Fruit fly (Drosophila melanogaster) whole organism, embryonic: Measurements from ENCODE around the gene Ttc19.

Experiments used
- Adf1 ChIP-seq: fragments of 200-800 bp; sonication (Bioruptor generic); IDR thresholded peaks from 2 replicates; pipeline ENCODE4 v1.3.6; 2022; ENCODE audit warnings: missing biosample characterization, missing genetic modification characterization
- B-H1 ChIP-seq: fragments of 200-800 bp; sonication (Bioruptor generic); IDR thresholded peaks from 3 replicates; pipeline ENCODE4 v1.3.6; 2022; ENCODE audit warnings: missing biosample characterization, missing genetic modification characterization
- C15 ChIP-seq: fragments of 200-800 bp; sonication (Bioruptor generic); IDR thresholded peaks from 3 replicates; pipeline ENCODE4 v1.3.6; 2022; ENCODE audit warnings: missing biosample characterization, missing genetic modification characterization
- CG10543 ChIP-seq: fragments of 200-800 bp; sonication (Bioruptor generic); optimal IDR thresholded peaks from 3 replicates; lab custom pipeline; 2017; ENCODE audit warnings: missing biosample characterization, mild to moderate bottlenecking, missing genetic modification characterization, moderate library complexity
- CG11456 ChIP-seq: fragments of 200-800 bp; sonication (Bioruptor generic); IDR thresholded peaks from 3 replicates; pipeline ENCODE4 v1.3.6; 2022; ENCODE audit warnings: missing biosample characterization, missing genetic modification characterization
- CG11695 ChIP-seq: fragments of 200-800 bp; sonication (Bioruptor generic); IDR thresholded peaks from 3 replicates; pipeline ENCODE4 v1.3.6; 2022; ENCODE audit warnings: missing biosample characterization, missing genetic modification characterization
- CG11696 ChIP-seq: fragments of 200-800 bp; sonication (Bioruptor generic); IDR thresholded peaks from 2 replicates; pipeline ENCODE4 v1.3.6; 2022; ENCODE audit warnings: missing biosample characterization, missing genetic modification characterization
- CG12071 ChIP-seq: fragments of 200-800 bp; sonication (Bioruptor generic); optimal IDR thresholded peaks from 3 replicates; lab custom pipeline; 2018; ENCODE audit warnings: missing biosample characterization, mild to moderate bottlenecking, missing genetic modification characterization
- CG12659 ChIP-seq: fragments of 200-800 bp; sonication (Bioruptor generic); optimal IDR thresholded peaks from 3 replicates; lab custom pipeline; 2017; ENCODE audit warnings: mild to moderate bottlenecking, missing biosample characterization, missing genetic modification reagents, missing genetic modification characterization
- CG13123 ChIP-seq: fragments of 200-800 bp; sonication (Bioruptor generic); optimal IDR thresholded peaks from 2 replicates; lab custom pipeline; 2016; ENCODE audit warnings: missing biosample characterization, missing genetic modification characterization
- CG15073 ChIP-seq: fragments of 200-800 bp; sonication (Bioruptor generic); optimal IDR thresholded peaks from 2 replicates; lab custom pipeline; 2016; ENCODE audit warnings: missing biosample characterization, missing genetic modification characterization
- CG17568 ChIP-seq: fragments of 200-800 bp; sonication (Bioruptor generic); optimal IDR thresholded peaks from 2 replicates; lab custom pipeline; 2018; ENCODE audit warnings: missing biosample characterization, mild to moderate bottlenecking, missing genetic modification characterization, moderate library complexity
- CG1832 ChIP-seq: fragments of 200-800 bp; sonication (Bioruptor generic); optimal IDR thresholded peaks from 2 replicates; lab custom pipeline; 2017; ENCODE audit warnings: missing biosample characterization, mild to moderate bottlenecking, missing genetic modification characterization, inconsistent platforms
- CG18476 ChIP-seq: fragments of 200-800 bp; sonication (Bioruptor generic); optimal IDR thresholded peaks from 2 replicates; lab custom pipeline; 2016; ENCODE audit warnings: missing biosample characterization, mild to moderate bottlenecking, missing genetic modification characterization
- CG18599 ChIP-seq: fragments of 200-800 bp; sonication (Bioruptor generic); optimal IDR thresholded peaks from 3 replicates; lab custom pipeline; 2017; ENCODE audit warnings: missing biosample characterization, missing genetic modification characterization, mild to moderate bottlenecking, moderate library complexity, missing genetic modification reagents
- CG33213 ChIP-seq: fragments of 200-800 bp; sonication (Bioruptor generic); optimal IDR thresholded peaks from 3 replicates; lab custom pipeline; 2016; ENCODE audit warnings: missing biosample characterization, missing genetic modification characterization
- CG3995 ChIP-seq: fragments of 200-800 bp; sonication (Bioruptor generic); optimal IDR thresholded peaks from 3 replicates; lab custom pipeline; 2016; ENCODE audit warnings: missing biosample characterization, missing genetic modification characterization
- CG4617 ChIP-seq: fragments of 200-800 bp; sonication (Bioruptor generic); optimal IDR thresholded peaks from 3 replicates; lab custom pipeline; 2016; ENCODE audit warnings: missing biosample characterization, missing genetic modification characterization, borderline replicate concordance
- CG5953 ChIP-seq: fragments of 200-800 bp; sonication (Bioruptor generic); IDR thresholded peaks from 2 replicates; pipeline ENCODE4 v1.3.6; 2022; ENCODE audit warnings: missing biosample characterization, missing genetic modification characterization
- CG6854 ChIP-seq: fragments of 200-800 bp; sonication (Bioruptor generic); optimal IDR thresholded peaks from 3 replicates; lab custom pipeline; 2017; ENCODE audit warnings: missing biosample characterization, mild to moderate bottlenecking, missing genetic modification characterization
- CG7556 ChIP-seq: fragments of 200-800 bp; sonication (Bioruptor generic); optimal IDR thresholded peaks from 2 replicates; lab custom pipeline; 2017; ENCODE audit warnings: missing biosample characterization, mild to moderate bottlenecking, missing genetic modification characterization
- CG7987 ChIP-seq: fragments of 200-800 bp; sonication (Bioruptor generic); optimal IDR thresholded peaks from 2 replicates; lab custom pipeline; 2018; ENCODE audit warnings: missing biosample characterization, mild to moderate bottlenecking, missing genetic modification characterization, moderate library complexity
- CG9727 ChIP-seq: fragments of 200-800 bp; sonication (Bioruptor generic); optimal IDR thresholded peaks from 3 replicates; lab custom pipeline; 2017; ENCODE audit warnings: missing biosample characterization, mild to moderate bottlenecking, missing genetic modification characterization
- CkIIα-i1 ChIP-seq: fragments of 200-800 bp; sonication (Bioruptor generic); IDR thresholded peaks from 2 replicates; pipeline ENCODE4 v1.3.6; 2022; ENCODE audit warnings: missing biosample characterization, missing genetic modification characterization
- Ets65A ChIP-seq: fragments of 200-800 bp; sonication (Bioruptor generic); peaks from one replicate; lab custom pipeline; 2016; ENCODE audit warnings: missing biosample characterization, missing genetic modification characterization
- Hey ChIP-seq: fragments of 200-800 bp; sonication (Bioruptor generic); optimal IDR thresholded peaks from 3 replicates; lab custom pipeline; 2018; ENCODE audit warnings: missing biosample characterization, mild to moderate bottlenecking, missing genetic modification characterization
- Hmx ChIP-seq: fragments of 200-800 bp; sonication (Bioruptor generic); optimal IDR thresholded peaks from 2 replicates; lab custom pipeline; 2016; ENCODE audit warnings: missing biosample characterization, missing genetic modification characterization
- Ptx1 ChIP-seq: fragments of 200-800 bp; sonication (Bioruptor generic); IDR thresholded peaks from 2 replicates; pipeline ENCODE4 v1.3.6; 2022; ENCODE audit warnings: missing biosample characterization, missing genetic modification characterization
- Sox100B ChIP-seq: fragments of 200-800 bp; sonication (Bioruptor generic); optimal IDR thresholded peaks from 3 replicates; lab custom pipeline; 2018; ENCODE audit warnings: missing biosample characterization, mild to moderate bottlenecking, missing genetic modification characterization
- abd-A ChIP-seq: fragments of 200-800 bp; sonication (Bioruptor generic); optimal IDR thresholded peaks from 3 replicates; lab custom pipeline; 2019; ENCODE audit warnings: missing biosample characterization, mild to moderate bottlenecking, missing genetic modification characterization, moderate library complexity
- bcd ChIP-seq: fragments of 200-800 bp; sonication (Bioruptor generic); optimal IDR thresholded peaks from 2 replicates; lab custom pipeline; 2017; ENCODE audit warnings: missing biosample characterization, mild to moderate bottlenecking, missing genetic modification characterization
- cg ChIP-seq: fragments of 200-800 bp; sonication (Bioruptor generic); optimal IDR thresholded peaks from 3 replicates; lab custom pipeline; 2019; ENCODE audit warnings: missing biosample characterization, mild to moderate bottlenecking, missing genetic modification characterization, moderate library complexity
- chinmo ChIP-seq: fragments of 200-800 bp; sonication (Bioruptor generic); IDR thresholded peaks from 4 replicates; pipeline ENCODE4 v1.3.6; 2022; ENCODE audit warnings: missing biosample characterization, missing genetic modification characterization; ENCODE audit not compliant: partially characterized antibody
- ci ChIP-seq: fragments of 200-800 bp; sonication (Bioruptor generic); IDR thresholded peaks from 3 replicates; pipeline ENCODE4 v1.3.6; 2022; ENCODE audit warnings: missing biosample characterization, missing genetic modification characterization
- disco-r ChIP-seq: fragments of 200-800 bp; sonication (Bioruptor generic); optimal IDR thresholded peaks from 2 replicates; lab custom pipeline; 2016; ENCODE audit warnings: missing biosample characterization, missing genetic modification characterization
- ems ChIP-seq: fragments of 200-800 bp; sonication (Bioruptor generic); optimal IDR thresholded peaks from 3 replicates; lab custom pipeline; 2016; ENCODE audit warnings: missing biosample characterization, missing genetic modification characterization
- fd3F ChIP-seq: fragments of 200-800 bp; sonication (Bioruptor generic); optimal IDR thresholded peaks from 2 replicates; lab custom pipeline; 2018; ENCODE audit warnings: missing biosample characterization, mild to moderate bottlenecking, missing genetic modification characterization, moderate library complexity
- fu2 ChIP-seq: fragments of 200-800 bp; sonication (Bioruptor generic); optimal IDR thresholded peaks from 2 replicates; lab custom pipeline; 2016; ENCODE audit warnings: missing biosample characterization, missing genetic modification characterization
- grau ChIP-seq: fragments of 200-800 bp; optimal IDR thresholded peaks from 3 replicates; lab custom pipeline; 2019; ENCODE audit warnings: missing biosample characterization, mild to moderate bottlenecking, missing genetic modification characterization, moderate library complexity
- knrl ChIP-seq: fragments of 200-800 bp; sonication (Bioruptor generic); IDR thresholded peaks from 3 replicates; pipeline ENCODE4 v1.3.6; 2022; ENCODE audit warnings: missing biosample characterization, missing genetic modification characterization; ENCODE audit not compliant: partially characterized antibody
- lab ChIP-seq: fragments of 200-800 bp; sonication (Bioruptor generic); optimal IDR thresholded peaks from 3 replicates; lab custom pipeline; 2017; ENCODE audit warnings: missing biosample characterization, missing genetic modification characterization, mild to moderate bottlenecking, moderate library complexity, missing genetic modification reagents
- p53 ChIP-seq: fragments of 200-800 bp; sonication (Bioruptor generic); optimal IDR thresholded peaks from 2 replicates; lab custom pipeline; 2016; ENCODE audit warnings: missing biosample characterization, missing genetic modification characterization
- pan ChIP-seq, 4 experiments: fragments of >200 bp in 3 of 4; fragments of 200-800 bp in 1 of 4; sonication (Bioruptor generic) in 1 of 4; optimal IDR thresholded peaks in 3 of 4; IDR thresholded peaks in 1 of 4; 2 replicates each; pipeline versions ENCODE4 v1.3.6 to Lab custom; 2017 to 2022; ENCODE audit warnings: missing biosample characterization in 2 of 4, missing genetic modification characterization in 2 of 4, mixed read lengths in 1 of 4
- pb ChIP-seq: fragments of 200-800 bp; sonication (Bioruptor generic); optimal IDR thresholded peaks from 3 replicates; lab custom pipeline; 2016; ENCODE audit warnings: missing biosample characterization, missing genetic modification characterization
- pros ChIP-seq: fragments of 200-800 bp; sonication (Bioruptor generic); optimal IDR thresholded peaks from 3 replicates; lab custom pipeline; 2019; ENCODE audit warnings: missing biosample characterization, mild to moderate bottlenecking, missing genetic modification characterization, moderate library complexity
- sc ChIP-seq, 3 experiments: fragments of >200 bp in 2 of 3; fragments of 200-800 bp in 1 of 3; sonication (Bioruptor generic) in 1 of 3; optimal IDR thresholded peaks; 2 replicates in 2 of 3; 3 replicates in 1 of 3; lab custom pipeline; 2017; ENCODE audit warnings: mild to moderate bottlenecking in 1 of 3, missing biosample characterization in 1 of 3, missing genetic modification characterization in 1 of 3, missing genetic modification reagents in 1 of 3
- sd ChIP-seq: fragments of 200-800 bp; sonication (Bioruptor generic); optimal IDR thresholded peaks from 3 replicates; lab custom pipeline; 2018; ENCODE audit warnings: missing biosample characterization, mild to moderate bottlenecking, missing genetic modification characterization, moderate library complexity
- sr ChIP-seq: fragments of 200-800 bp; sonication (Bioruptor generic); IDR thresholded peaks from 3 replicates; pipeline ENCODE4 v1.3.6; 2022; ENCODE audit warnings: missing biosample characterization, missing genetic modification characterization
- vfl ChIP-seq: fragments of 200-800 bp; sonication (Bioruptor generic); optimal IDR thresholded peaks from 2 replicates; lab custom pipeline; 2016; ENCODE audit warnings: missing biosample characterization, missing genetic modification characterization

Gene Ttc19

DNA sequence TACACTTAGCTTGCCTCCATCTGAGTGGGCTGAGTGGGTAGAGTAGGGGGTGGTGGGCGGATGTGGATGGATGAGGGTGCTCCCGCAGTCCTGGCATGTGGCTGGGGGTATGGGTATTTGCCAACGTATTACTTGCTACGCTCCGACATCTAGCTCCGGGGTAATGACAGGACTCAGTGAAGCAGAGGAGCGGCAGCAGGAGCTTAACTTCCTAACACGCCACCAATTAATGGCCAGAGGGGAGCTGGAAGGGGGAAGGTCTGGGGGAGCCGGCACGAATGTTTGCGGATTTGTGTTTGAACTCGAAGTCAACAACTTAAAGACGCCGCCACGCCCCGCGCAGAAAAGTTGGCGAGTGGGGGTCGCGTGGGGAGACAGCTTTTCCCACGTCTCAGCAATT lies 26.7 kb downstream of the Ttc19 start (continued):
- TF ChIP-seq Hmx (GFP tag; lab: Kevin White, UChicago): no peak
- TF ChIP-seq sd: peak; percentile 4
- TF ChIP-seq CG17568 (GFP tag; lab: Kevin White, UChicago): no peak
- TF ChIP-seq pros (GFP tag; lab: Kevin White, UChicago): no peak
- no peak for TF ChIP-seq CG7987
- no peak for TF ChIP-seq p53 (GFP tag; lab: Kevin White, UChicago)
- TF ChIP-seq Ptx1 (GFP tag; lab: Robert Waterston, UW): 0 out of 2 replicates have a peak, but pooled peaks have one; percentile 18
- peak; percentile 69 for TF ChIP-seq Ets65A
- TF ChIP-seq CG18476 (GFP tag; lab: Kevin White, UChicago): no peak
- TF ChIP-seq vfl (GFP tag; lab: Kevin White, UChicago): no peak
- TF ChIP-seq cg (GFP tag; lab: Kevin White, UChicago): no peak
- no peak for TF ChIP-seq fd3F (GFP tag; lab: Kevin White, UChicago)
- TF ChIP-seq CG11695 (GFP tag; lab: Robert Waterston, UW): no peak
- peak; percentile 22 for TF ChIP-seq CG12071 (GFP tag; lab: Kevin White, UChicago)
- 0 out of 3 replicates have a peak, but pooled peaks have one; percentile 15 for TF ChIP-seq ci
- TF ChIP-seq pb (GFP tag; lab: Kevin White, UChicago): no peak
- TF ChIP-seq sr: no peak
- peak; percentile 53 for TF ChIP-seq CG18599 (GFP tag; lab: Kevin White, UChicago)
- TF ChIP-seq CG6854 (GFP tag; lab: Kevin White, UChicago): no peak
- TF ChIP-seq fu2 (GFP tag; lab: Kevin White, UChicago): no peak
- no peak for TF ChIP-seq CG4617 (GFP tag; lab: Kevin White, UChicago)
- TF ChIP-seq CG3995: no peak
- TF ChIP-seq Adf1 (GFP tag; lab: Robert Waterston, UW): peak; percentile 34; the same call in 1 of the 2 replicates
- no peak for TF ChIP-seq ems (GFP tag; lab: Kevin White, UChicago)

DNA sequence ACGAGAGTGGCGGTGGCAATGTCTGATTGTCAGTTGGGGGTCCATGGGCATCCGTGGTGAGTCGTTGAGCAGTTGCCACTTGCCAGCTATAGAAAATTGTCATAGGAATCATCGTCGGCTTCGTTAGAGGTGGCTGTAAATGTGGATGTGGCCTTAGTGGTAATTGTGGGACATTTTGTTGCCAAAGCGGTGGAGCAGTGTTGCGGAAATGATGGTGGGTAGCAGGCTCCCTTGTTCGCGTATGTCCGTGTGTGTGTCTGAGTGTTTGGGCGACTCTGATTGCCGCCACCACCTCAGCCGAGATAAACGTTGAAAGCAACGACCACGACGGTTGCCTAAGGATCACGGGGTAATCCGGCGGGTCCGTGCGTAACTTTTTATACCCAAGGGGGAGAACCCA lies 27.9 kb downstream of the Ttc19 start:
- TF ChIP-seq CG18599 (GFP tag; lab: Kevin White, UChicago) (peak; percentile 8), pan (optimal IDR thresholded peaks at IDR 0.05; lab: Kevin White, UChicago) (no peak), pan (GFP tag; optimal IDR thresholded peaks at IDR 0.05 in 1 of 2, IDR thresholded peaks at IDR 0.05 in 1 of 2) (no peak), CG7556 (GFP tag; lab: Kevin White, UChicago) (no peak), chinmo (GFP tag; lab: Robert Waterston, UW) (no peak), CG12659 (GFP tag; lab: Kevin White, UChicago) (no peak), CG13123 (no peak), abd-A (peak; percentile 91), B-H1 (GFP tag; lab: Robert Waterston, UW) (no peak), CG10543 (peak; percentile 23), CG11696 (GFP tag; lab: Robert Waterston, UW) (no peak), CG33213 (GFP tag; lab: Kevin White, UChicago) (no peak), CG1832 (GFP tag; lab: Kevin White, UChicago) (no peak), CG9727 (GFP tag; lab: Kevin White, UChicago) (no peak), bcd (GFP tag; lab: Kevin White, UChicago) (no peak), Hey (tag; lab: Kevin White, UChicago) (peak; percentile 42), CG12071 (GFP tag; lab: Kevin White, UChicago) (no peak), knrl (no peak), sc (optimal IDR thresholded peaks at IDR 0.05; lab: Kevin White, UChicago) (no peak), sc (GFP tag; optimal IDR thresholded peaks at IDR 0.05; lab: Kevin White, UChicago) (no peak), lab (GFP tag; lab: Kevin White, UChicago) (peak; percentile 18), grau (tag; lab: Kevin White, UChicago) (no peak), Sox100B (GFP tag; lab: Kevin White, UChicago) (no peak), CG11456 (GFP tag; lab: Robert Waterston, UW) (no peak), C15 (GFP tag; lab: Robert Waterston, UW) (no peak), CG5953 (GFP tag; lab: Robert Waterston, UW) (no peak), CG15073 (GFP tag; lab: Kevin White, UChicago) (no peak), CkIIα-i1 (GFP tag; lab: Robert Waterston, UW) (no peak), Ptx1 (GFP tag; lab: Robert Waterston, UW) (no peak), disco-r (GFP tag; lab: Kevin White, UChicago) (no peak)
- TF ChIP-seq, all 482 proteins: peak for 5
